Fruit fly (Drosophila melanogaster) Kc167 (cell line): ENCODE data around the gene Scsalpha1.

Experiments
- Myc ChIP-seq: fragments of >200 bp; optimal IDR thresholded peaks from 2 replicates; lab custom pipeline; 2017; ENCODE audit warnings: missing external identifiers
- Sin3A ChIP-seq: fragments of >200 bp; optimal IDR thresholded peaks from 2 replicates; lab custom pipeline; 2018; ENCODE audit warnings: missing external identifiers
- h ChIP-seq: fragments of >200 bp; optimal IDR thresholded peaks from 3 replicates; lab custom pipeline; 2018; ENCODE audit warnings: missing external identifiers
- insv ChIP-seq: fragments of >200 bp; optimal IDR thresholded peaks from 3 replicates; lab custom pipeline; 2018; ENCODE audit warnings: missing external identifiers
- psq ChIP-seq: fragments of >200 bp; optimal IDR thresholded peaks from 2 replicates; lab custom pipeline; 2017; ENCODE audit warnings: missing external identifiers
- ttk ChIP-seq: sonication (Bioruptor generic); optimal IDR thresholded peaks from 2 replicates; lab custom pipeline; 2017; ENCODE audit warnings: missing external identifiers

- TF ChIP-seq Myc (no peak), h (lab: Kevin White, UChicago) (no peak), psq (lab: Kevin White, UChicago) (no peak), insv (no peak), ttk (lab: Kevin White, UChicago) (no peak), Sin3A (lab: Kevin White, UChicago) (no peak)
Measured at dm6 chr3L:3764338-3764737, 49.7 kb upstream of the Scsalpha1 start.
